Worm (Caenorhabditis elegans): ENCODE measurements around the gene clp-1.

DNA sequence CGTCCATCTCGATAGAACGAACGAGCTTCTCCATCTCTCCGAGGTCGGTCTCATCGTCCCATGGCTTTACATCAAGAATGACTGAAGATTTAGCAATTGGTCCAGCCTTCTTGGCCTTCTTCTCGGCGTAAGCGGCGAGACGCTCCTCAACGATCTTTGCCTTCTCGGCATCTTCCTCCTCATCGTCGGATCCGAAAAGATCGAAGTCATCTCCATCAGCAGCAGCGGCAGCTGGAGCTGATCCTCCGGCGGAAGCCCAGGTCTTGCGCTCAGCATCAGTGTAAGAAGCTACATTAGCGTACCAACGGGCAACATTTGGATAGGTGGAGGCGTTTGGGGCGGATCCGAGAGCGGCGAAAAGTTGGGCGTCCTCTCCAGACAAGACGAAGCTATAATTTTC is 7.1 kb upstream of the clp-1 start:
- TF ChIP-seq egl-27 (tag; optimal IDR thresholded peaks at IDR 0.05): no peak
- TF ChIP-seq mep-1 (tag; optimal IDR thresholded peaks at IDR 0.05): no peak
- TF ChIP-seq T26A8.4 (GFP tag; IDR thresholded peaks at IDR 0.05): no peak
- TF ChIP-seq nhr-10 (tag; optimal IDR thresholded peaks at IDR 0.05): no peak
- no peak for TF ChIP-seq ama-1 (optimal IDR thresholded peaks at IDR 0.05)
- no peak for TF ChIP-seq unc-39 (tag; optimal IDR thresholded peaks at IDR 0.05)
- no peak for TF ChIP-seq zag-1 (tag; optimal IDR thresholded peaks at IDR 0.05)
